Fruit fly (Drosophila melanogaster): ENCODE data around the gene Bka.

DNA sequence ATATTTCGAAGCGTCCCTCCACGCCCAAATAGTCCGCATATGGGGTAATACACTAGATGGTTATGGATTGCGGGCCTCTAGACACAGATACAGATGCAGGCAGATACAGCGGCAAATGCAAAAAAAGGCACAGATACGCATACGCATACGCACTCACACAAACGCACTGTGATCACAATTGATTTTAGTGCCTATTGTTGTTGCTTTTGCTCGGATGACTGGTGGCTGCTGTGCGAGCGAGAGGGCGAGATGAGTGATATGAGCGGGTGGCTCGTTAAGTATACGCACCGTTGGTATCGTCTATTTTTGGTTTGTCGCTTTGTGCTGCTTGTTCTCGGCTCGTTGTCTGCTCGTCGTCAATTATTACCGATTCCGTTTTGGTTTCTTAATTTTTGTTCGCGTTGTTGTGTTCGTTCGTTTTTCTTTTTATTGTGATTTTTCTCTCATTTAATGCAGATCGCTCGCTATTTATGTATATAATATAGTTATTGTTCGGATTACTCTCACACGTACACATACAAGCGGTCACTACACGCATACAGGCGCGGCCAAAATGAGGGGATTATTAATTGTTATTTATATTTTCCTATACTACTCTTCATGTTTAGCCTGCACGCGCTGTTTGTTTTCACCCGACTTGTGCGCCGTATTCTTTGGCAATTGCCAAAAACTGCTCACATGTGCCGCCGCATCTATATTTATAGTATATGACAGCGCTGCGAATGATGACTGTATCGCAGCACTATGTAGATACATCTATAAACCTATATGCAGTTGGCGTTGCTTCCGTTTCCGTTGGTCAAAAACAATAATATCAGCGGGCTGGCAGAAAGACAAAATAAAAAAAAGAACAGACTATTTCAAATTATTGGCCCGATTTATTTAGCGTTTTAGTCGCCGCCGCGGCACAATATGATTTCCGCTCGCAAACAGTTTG lies 12.5 kb downstream of the Bka start:
- no peak for TF ChIP-seq CG14655 (GFP tag; optimal IDR thresholded peaks at IDR 0.05)
- TF ChIP-seq CG8301 (tag; optimal IDR thresholded peaks at IDR 0.05) = no peak
- peak; percentile 31; the same call in 1 of the 2 replicates for TF ChIP-seq Ets98B (GFP tag; IDR thresholded peaks at IDR 0.05)
- TF ChIP-seq EcR (GFP tag; optimal IDR thresholded peaks at IDR 0.05) = peak; percentile 60
- no peak for TF ChIP-seq CG32121 (GFP tag; IDR thresholded peaks at IDR 0.05)
- TF ChIP-seq CG12605 (GFP tag; IDR thresholded peaks at IDR 0.05) = no peak
- no peak for TF ChIP-seq CG8159 (tag; optimal IDR thresholded peaks at IDR 0.05)

Data from whole organism, pupa.